Fruit fly (Drosophila melanogaster): Measurements from ENCODE around the gene apn.

- no peak for TF ChIP-seq rgr (GFP tag; optimal IDR thresholded peaks at IDR 0.05)
- TF ChIP-seq Vsx2 (GFP tag; optimal IDR thresholded peaks at IDR 0.05; ENCODE audit: partially characterized antibody), result no peak
- TF ChIP-seq brk (GFP tag; optimal IDR thresholded peaks at IDR 0.05), result no peak
- no peak for TF ChIP-seq usp (GFP tag; optimal IDR thresholded peaks at IDR 0.05)
- TF ChIP-seq h (GFP tag; optimal IDR thresholded peaks at IDR 0.05), result no peak
- no peak for TF ChIP-seq Jra (GFP tag; optimal IDR thresholded peaks at IDR 0.05)
- no peak for TF ChIP-seq Hnf4 (GFP tag; optimal IDR thresholded peaks at IDR 0.05)
- no peak for TF ChIP-seq CrebA (GFP tag; optimal IDR thresholded peaks at IDR 0.05; ENCODE audit: borderline replicate concordance)
Observed at dm6 chr3R:13275473-13275872, 13.1 kb downstream of the apn start.
